Worm (Caenorhabditis elegans): ENCODE results near the gene F44E2.3.

Gene F44E2.3

DNA sequence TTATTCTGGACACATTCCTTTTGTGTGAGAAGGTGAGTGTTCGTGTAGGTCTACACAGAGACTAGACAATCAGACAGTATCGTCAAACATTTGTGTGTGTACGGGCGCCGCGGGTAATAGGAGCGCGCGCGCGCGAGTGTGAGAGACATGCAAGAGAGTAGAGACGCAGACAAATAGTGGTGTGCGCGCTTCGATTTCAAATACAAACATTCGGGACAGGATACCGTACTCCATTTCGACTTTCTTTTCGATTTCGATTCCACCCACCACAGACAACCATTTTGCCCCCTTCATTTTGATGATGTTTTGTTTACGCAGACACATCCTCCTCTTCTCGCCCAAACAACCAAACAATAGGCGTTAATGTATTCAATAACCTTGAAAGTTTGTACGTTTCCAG, 34.3 kb downstream of the F44E2.3 start:
- TF ChIP-seq peb-1 (tag; optimal IDR thresholded peaks at IDR 0.05) (peak; percentile 45), nhr-129 (tag; optimal IDR thresholded peaks at IDR 0.05) (peak; percentile 85), mab-5 (tag; optimal IDR thresholded peaks at IDR 0.05) (no peak), sma-3 (GFP tag; optimal IDR thresholded peaks at IDR 0.05) (peak; percentile 77), C34F6.9 (tag; optimal IDR thresholded peaks at IDR 0.05) (no peak), fos-1 (tag; optimal IDR thresholded peaks at IDR 0.05) (peak; percentile 80), nhr-21 (tag; optimal IDR thresholded peaks at IDR 0.05) (peak; percentile 45), ceh-16 (tag; optimal IDR thresholded peaks at IDR 0.05) (peak; percentile 91), unc-39 (tag; optimal IDR thresholded peaks at IDR 0.05) (no peak), unc-55 (GFP tag; optimal IDR thresholded peaks at IDR 0.05) (no peak), nhr-12 (tag; optimal IDR thresholded peaks at IDR 0.05) (no peak), mdl-1 (tag; optimal IDR thresholded peaks at IDR 0.05) (peak; percentile 67 to 70), crh-2 (tag; optimal IDR thresholded peaks at IDR 0.05) (peak; percentile 35), ztf-4 (tag; optimal IDR thresholded peaks at IDR 0.05) (peak; percentile 11), blmp-1 (tag; optimal IDR thresholded peaks at IDR 0.05; ENCODE audit: insufficient read depth) (peak; percentile 92), nhr-25 (tag; optimal IDR thresholded peaks at IDR 0.05) (peak; percentile 79), lin-11 (tag; optimal IDR thresholded peaks at IDR 0.05) (peak; percentile 37), sem-4 (tag; optimal IDR thresholded peaks at IDR 0.05) (peak; percentile 86), gmeb-1 (tag; optimal IDR thresholded peaks at IDR 0.05) (peak; percentile 70), egl-27 (tag; optimal IDR thresholded peaks at IDR 0.05) (peak; percentile 74), zag-1 (tag; optimal IDR thresholded peaks at IDR 0.05) (no peak), F13H6.1 (tag; optimal IDR thresholded peaks at IDR 0.05) (peak; percentile 93), lsy-2 (tag; optimal IDR thresholded peaks at IDR 0.05) (peak; percentile 13 to 77), Y55F3AM.14 (GFP tag; optimal IDR thresholded peaks at IDR 0.05) (peak; percentile 6), skn-1 (tag; optimal IDR thresholded peaks at IDR 0.05) (no peak), mbf-1 (tag; optimal IDR thresholded peaks at IDR 0.05) (no peak), lin-13 (GFP tag; optimal IDR thresholded peaks at IDR 0.05) (peak; percentile 64), sma-9 (GFP tag; optimal IDR thresholded peaks at IDR 0.05) (peak; percentile 91), sma-9 (tag; optimal IDR thresholded peaks at IDR 0.05) (no peak)

DNA sequence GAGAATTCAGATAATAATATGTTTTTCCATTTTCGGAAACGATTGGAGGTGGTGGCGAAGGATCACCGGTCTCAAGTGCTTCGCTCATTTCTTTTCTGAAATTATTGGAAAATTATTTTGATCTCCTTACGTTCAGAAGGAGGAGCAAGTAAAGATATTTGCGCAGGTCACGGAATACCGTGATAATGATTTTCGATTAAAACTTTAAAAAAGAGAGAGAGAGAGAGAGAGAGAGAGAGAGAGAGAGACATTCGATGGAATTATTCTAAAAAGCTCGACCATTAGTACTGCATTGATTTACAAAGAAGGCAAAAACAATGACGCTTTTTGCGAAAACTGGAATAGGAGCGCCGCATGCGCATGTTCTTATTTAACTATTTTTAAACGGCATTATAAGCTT, 36.9 kb downstream of the F44E2.3 start, which contains the start of gene ztf-1:
ztf-1 (minus strand) TSS at position 101 of the 400 bp plus-strand sequence.
- TF ChIP-seq ceh-82 (tag; optimal IDR thresholded peaks at IDR 0.05) = no peak
- no peak for TF ChIP-seq crh-2 (tag; optimal IDR thresholded peaks at IDR 0.05)
- no peak for TF ChIP-seq sem-4 (tag; optimal IDR thresholded peaks at IDR 0.05)
- no peak for TF ChIP-seq unc-55 (GFP tag; optimal IDR thresholded peaks at IDR 0.05)
- no peak for TF ChIP-seq nhr-10 (tag; optimal IDR thresholded peaks at IDR 0.05)
- no peak for TF ChIP-seq nhr-25 (tag; optimal IDR thresholded peaks at IDR 0.05)
- no peak for TF ChIP-seq peb-1 (tag; optimal IDR thresholded peaks at IDR 0.05)
- TF ChIP-seq F13H6.1 (tag; optimal IDR thresholded peaks at IDR 0.05) = no peak
- no peak for TF ChIP-seq lin-13 (GFP tag; optimal IDR thresholded peaks at IDR 0.05)
- TF ChIP-seq ceh-16 (tag; optimal IDR thresholded peaks at IDR 0.05) = no peak
- no peak for TF ChIP-seq nhr-12 (tag; optimal IDR thresholded peaks at IDR 0.05)

DNA sequence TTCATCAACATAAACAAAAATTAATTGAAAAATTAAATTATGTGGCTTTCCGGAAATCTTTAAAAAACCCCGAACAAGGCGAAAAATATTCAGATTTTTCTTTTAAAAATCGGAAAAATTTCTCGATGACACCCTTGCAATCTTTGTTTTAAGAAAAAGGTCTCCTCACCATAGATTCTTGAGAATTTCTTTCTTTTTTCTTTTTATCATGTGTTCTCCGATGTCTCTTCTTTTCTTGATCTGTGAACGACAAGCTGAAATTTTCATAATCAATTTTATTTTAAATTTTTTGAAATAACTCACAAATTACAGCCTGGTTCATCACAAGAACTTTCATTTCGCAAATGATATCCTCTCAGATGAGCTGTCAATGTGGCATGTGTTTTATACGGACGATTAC, 37.9 kb downstream of the F44E2.3 start, which contains the start of the genes zfp-1 and F54F2.14:
zfp-1 (plus strand) TSS at position 301 of the 400 bp plus-strand sequence.
F54F2.14 (plus strand) TSS at position 312 of the 400 bp plus-strand sequence.
- TF ChIP-seq ama-1 (optimal IDR thresholded peaks at IDR 0.05) = no peak
- no peak for TF ChIP-seq lin-11 (tag; optimal IDR thresholded peaks at IDR 0.05)

DNA sequence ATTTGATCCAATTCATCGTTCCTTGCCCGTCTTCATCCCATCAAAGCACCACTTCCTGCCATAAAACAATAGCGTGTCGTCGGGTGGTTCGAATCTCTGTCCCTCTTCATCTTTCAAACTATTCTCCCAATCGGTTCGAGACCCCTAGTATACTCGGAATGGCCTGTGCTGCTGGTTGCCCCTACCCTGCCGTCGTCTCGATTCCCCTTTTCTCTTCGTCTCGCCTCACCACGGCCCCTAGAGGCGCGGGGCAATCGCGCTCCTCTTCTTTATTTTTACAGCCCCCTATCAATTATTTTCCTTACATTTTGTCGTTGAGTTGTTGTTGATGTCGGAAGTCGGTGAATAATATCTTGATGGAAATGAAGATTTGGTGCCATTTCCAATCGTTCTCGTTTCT, 40.4 kb downstream of the F44E2.3 start:
- TF ChIP-seq egl-27 (tag; optimal IDR thresholded peaks at IDR 0.05) = no peak
- TF ChIP-seq unc-55 (GFP tag; optimal IDR thresholded peaks at IDR 0.05) = peak; percentile 3
- TF ChIP-seq skn-1 (tag; optimal IDR thresholded peaks at IDR 0.05) = no peak
- TF ChIP-seq C34F6.9 (tag; optimal IDR thresholded peaks at IDR 0.05) = peak; percentile 33
- TF ChIP-seq ama-1 (optimal IDR thresholded peaks at IDR 0.05) = no peak
- no peak for TF ChIP-seq peb-1 (tag; optimal IDR thresholded peaks at IDR 0.05)
- TF ChIP-seq ztf-1 (GFP tag; conservative IDR thresholded peaks at IDR 0.05) = no peak
- TF ChIP-seq nhr-11 (tag; optimal IDR thresholded peaks at IDR 0.05) = no peak
- no peak for TF ChIP-seq snpc-4 (tag; optimal IDR thresholded peaks at IDR 0.05)
- peak; percentile 16 for TF ChIP-seq F13H6.1 (tag; optimal IDR thresholded peaks at IDR 0.05)
- no peak for TF ChIP-seq nhr-21 (tag; optimal IDR thresholded peaks at IDR 0.05)
- no peak for TF ChIP-seq ztf-11 (tag; optimal IDR thresholded peaks at IDR 0.05)
- TF ChIP-seq nhr-10 (tag; optimal IDR thresholded peaks at IDR 0.05) = no peak
- no peak for TF ChIP-seq sma-9 (GFP tag; optimal IDR thresholded peaks at IDR 0.05)
- TF ChIP-seq sma-9 (tag; optimal IDR thresholded peaks at IDR 0.05) = no peak
- TF ChIP-seq Y55F3AM.14 (GFP tag; optimal IDR thresholded peaks at IDR 0.05) = no peak
- no peak for TF ChIP-seq mab-5 (tag; optimal IDR thresholded peaks at IDR 0.05)
- TF ChIP-seq ceh-82 (tag; optimal IDR thresholded peaks at IDR 0.05) = no peak

All from whole organism, L2 larva.